Worm (Caenorhabditis elegans): ENCODE data around the gene trxr-2.

ce11 chrIII:8919784-8920183 is 6.2 kb downstream of the trxr-2 start, which contains the start of gene ZK637.15:
- TF ChIP-seq ztf-11 (tag; optimal IDR thresholded peaks at IDR 0.05) (no peak), ztf-4 (tag; optimal IDR thresholded peaks at IDR 0.05) (no peak), nhr-77 (tag; optimal IDR thresholded peaks at IDR 0.05) (no peak), egl-27 (tag; optimal IDR thresholded peaks at IDR 0.05) (no peak), fos-1 (tag; optimal IDR thresholded peaks at IDR 0.05) (no peak), nhr-23 (tag; optimal IDR thresholded peaks at IDR 0.05) (no peak), unc-62 (GFP tag; optimal IDR thresholded peaks at IDR 0.05) (no peak), blmp-1 (tag; optimal IDR thresholded peaks at IDR 0.05; ENCODE audit: insufficient read depth) (no peak), elt-3 (tag; optimal IDR thresholded peaks at IDR 0.05) (no peak), snpc-4 (tag; optimal IDR thresholded peaks at IDR 0.05) (no peak)
